Worm (Caenorhabditis elegans) whole organism, early embryonic: ENCODE results near the gene scl-10.

Experiments used
- B0310.2 ChIP-seq: sonication (generic microtip); optimal IDR thresholded peaks from 2 replicates; lab custom pipeline; 2016; ENCODE audit warnings: mild to moderate bottlenecking, missing genetic modification characterization, missing compliant biosample characterization
- F13C5.2 ChIP-seq: sonication (generic microtip); optimal IDR thresholded peaks from 2 replicates; lab custom pipeline; 2017; ENCODE audit warnings: mild to moderate bottlenecking, missing genetic modification characterization, inconsistent platforms, missing compliant biosample characterization
- ama-1 ChIP-seq: fragments of 150-350 bp; optimal IDR thresholded peaks from 2 replicates; lab custom pipeline; 2014
- ceh-13 ChIP-seq: fragments of 200-800 bp; sonication (Bioruptor generic); optimal IDR thresholded peaks from 2 replicates; lab custom pipeline; 2018; ENCODE audit warnings: mild to moderate bottlenecking, missing genetic modification characterization, missing compliant biosample characterization
- ceh-36 ChIP-seq: sonication (generic microtip); optimal IDR thresholded peaks from 2 replicates; lab custom pipeline; 2016; ENCODE audit warnings: missing genetic modification characterization, inconsistent platforms, missing compliant biosample characterization
- ets-7 ChIP-seq: sonication (generic microtip); optimal IDR thresholded peaks from 2 replicates; lab custom pipeline; 2016; ENCODE audit warnings: missing genotype, missing genetic modification characterization, missing compliant biosample characterization
- flt-1 ChIP-seq: fragments of 200-800 bp; sonication (Bioruptor generic); IDR thresholded peaks from 2 replicates; pipeline ENCODE4 v1.3.6; 2022; ENCODE audit warnings: missing genetic modification characterization, missing compliant biosample characterization
- hmg-4 ChIP-seq: fragments of 200-800 bp; sonication (Bioruptor generic); optimal IDR thresholded peaks from 2 replicates; lab custom pipeline; 2018; ENCODE audit warnings: mild to moderate bottlenecking, missing genetic modification characterization, missing compliant biosample characterization
- scrt-1 ChIP-seq: fragments of 200-800 bp; sonication (Bioruptor generic); IDR thresholded peaks from 2 replicates; pipeline ENCODE4 v1.3.6; 2022; ENCODE audit warnings: missing genetic modification characterization, missing compliant biosample characterization
- sea-1 ChIP-seq: fragments of 200-800 bp; sonication (Bioruptor generic); conservative IDR thresholded peaks from 2 replicates; pipeline ENCODE4 v1.3.6; 2022; ENCODE audit warnings: missing genetic modification characterization, missing compliant biosample characterization
- tbx-37 ChIP-seq: fragments of 200-800 bp; sonication (Bioruptor generic); conservative IDR thresholded peaks from 2 replicates; pipeline ENCODE4 v1.3.6; 2022; ENCODE audit warnings: missing genetic modification reagents, missing genetic modification characterization, missing compliant biosample characterization

DNA sequence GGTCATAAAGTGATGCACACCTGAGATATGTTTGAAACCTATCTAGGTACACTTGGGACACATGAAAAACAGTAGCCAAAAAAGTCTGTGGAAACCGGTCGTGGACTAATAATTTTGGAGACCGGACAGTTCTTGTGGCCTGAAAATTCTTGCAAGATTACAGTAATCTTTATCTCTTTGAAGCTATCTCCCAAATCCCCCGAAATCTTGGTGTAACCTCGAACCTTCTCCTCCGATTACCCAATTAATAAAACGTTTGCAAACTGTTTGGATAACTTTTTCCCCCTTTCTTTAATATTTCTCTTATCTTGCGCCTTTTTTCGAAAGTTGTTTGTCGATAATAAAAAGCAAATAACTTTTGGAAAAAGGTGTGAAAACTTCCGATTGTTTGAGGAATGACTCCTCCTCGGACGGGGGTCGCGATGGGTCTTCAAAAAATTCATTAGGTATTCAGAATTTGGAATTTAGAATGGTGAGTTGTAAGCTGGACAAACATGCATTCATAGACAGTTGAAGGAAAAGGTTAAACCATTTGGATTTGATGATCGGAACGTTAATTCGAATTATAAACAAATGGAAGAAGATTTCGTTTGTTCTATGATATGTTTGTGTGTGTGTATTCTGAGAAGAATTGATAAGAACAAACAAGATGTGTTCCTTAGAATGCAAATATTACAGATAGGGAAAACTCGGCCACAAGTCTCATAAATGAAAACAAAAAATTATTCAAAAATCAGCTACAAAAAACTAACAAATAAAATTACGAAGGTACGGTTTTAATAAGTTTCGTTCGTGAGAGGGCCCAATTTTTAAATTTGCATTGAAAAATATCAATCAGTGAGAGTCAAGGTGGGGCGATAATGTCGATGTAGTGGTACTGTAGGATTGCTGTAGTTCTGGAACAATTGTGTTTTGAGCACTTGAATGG lies 34.8 kb downstream of the scl-10 start:
- TF ChIP-seq B0310.2 (no peak), hmg-4 (GFP tag; lab: Kevin White, UChicago) (no peak), tbx-37 (GFP tag; lab: Robert Waterston, UW) (no peak), ama-1 (lab: Kevin White, UChicago) (no peak), ceh-13 (no peak), F13C5.2 (no peak), flt-1 (GFP tag; lab: Robert Waterston, UW) (no peak), sea-1 (GFP tag; lab: Robert Waterston, UW) (no peak), ceh-36 (tag; lab: Kevin White, UChicago) (no peak), ets-7 (tag; lab: Kevin White, UChicago) (no peak), scrt-1 (GFP tag; lab: Robert Waterston, UW) (no peak)
